Worm (Caenorhabditis elegans) whole organism, midembryonic: ENCODE results near the gene mog-3.

ENCODE experiments used
- T22C8.4 ChIP-seq: fragments of 200-800 bp; sonication (Bioruptor generic); IDR thresholded peaks from 2 replicates; pipeline ENCODE4 v1.3.6; 2022; ENCODE audit warnings: missing genetic modification characterization, missing compliant biosample characterization
- flt-1 ChIP-seq: fragments of 200-800 bp; sonication (Bioruptor generic); IDR thresholded peaks from 2 replicates; pipeline ENCODE4 v1.3.6; 2022; ENCODE audit warnings: missing genetic modification characterization, missing compliant biosample characterization
- klf-2 ChIP-seq: fragments of 200-800 bp; sonication (Bioruptor generic); conservative IDR thresholded peaks from 2 replicates; pipeline ENCODE4 v1.3.6; 2022; ENCODE audit warnings: missing genetic modification reagents, missing genetic modification characterization, missing compliant biosample characterization
- ref-1 ChIP-seq: fragments of 200-800 bp; sonication (Bioruptor generic); conservative IDR thresholded peaks from 2 replicates; pipeline ENCODE4 v1.3.6; 2022; ENCODE audit warnings: missing genetic modification reagents, missing genetic modification characterization, missing compliant biosample characterization
- tab-1 ChIP-seq: fragments of 200-800 bp; sonication (Bioruptor generic); IDR thresholded peaks from 2 replicates; pipeline ENCODE4 v1.3.6; 2022; ENCODE audit warnings: missing genetic modification characterization, missing compliant biosample characterization
- ztf-29 ChIP-seq: fragments of 200-800 bp; sonication (Bioruptor generic); IDR thresholded peaks from 2 replicates; pipeline ENCODE4 v1.3.6; 2022; ENCODE audit warnings: missing genetic modification reagents, missing genetic modification characterization, missing compliant biosample characterization

DNA sequence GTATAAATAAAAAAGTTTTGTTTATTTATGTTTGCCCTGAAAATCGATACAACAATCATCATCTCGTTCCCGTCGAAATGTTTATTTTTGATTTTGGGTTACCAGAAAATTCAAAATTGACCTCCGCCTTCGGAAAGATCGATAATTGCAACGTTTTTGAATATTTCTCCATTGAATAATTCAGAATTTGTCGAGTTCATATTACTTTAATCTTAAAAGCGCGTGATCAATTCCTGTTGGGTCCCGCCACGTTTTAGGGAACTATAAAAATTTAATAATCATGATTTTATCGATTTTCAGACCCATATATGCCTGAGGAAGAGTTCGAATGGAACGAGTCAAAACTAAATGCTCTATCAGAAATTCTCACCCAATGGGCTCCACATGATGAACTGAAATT is 17.9 kb downstream of the mog-3 start, which contains the start of gene sorf-2:
- TF ChIP-seq flt-1 (no peak), tab-1 (GFP tag; lab: Robert Waterston, UW) (no peak), klf-2 (no peak), ref-1 (GFP tag; lab: Robert Waterston, UW) (no peak), T22C8.4 (GFP tag; lab: Robert Waterston, UW) (no peak), ztf-29 (GFP tag; lab: Robert Waterston, UW) (no peak)
